Fruit fly (Drosophila melanogaster) whole organism, embryonic: ENCODE data around the gene CG43886.
A peak's percentile ranks its signal among the peaks of the same experiment; 100 is the strongest.

Source experiments
- Abd-B ChIP-seq: fragments of 200-800 bp; sonication (Bioruptor generic); optimal IDR thresholded peaks from 2 replicates; lab custom pipeline; 2018; ENCODE audit warnings: missing biosample characterization, mild to moderate bottlenecking, missing genetic modification characterization, moderate library complexity
- Aef1 ChIP-seq: fragments of 200-800 bp; sonication (Bioruptor generic); IDR thresholded peaks from 3 replicates; pipeline ENCODE4 v1.3.6; 2022; ENCODE audit warnings: missing biosample characterization, missing genetic modification characterization
- CG11560 ChIP-seq: fragments of 200-800 bp; sonication (Bioruptor generic); IDR thresholded peaks from 3 replicates; pipeline ENCODE4 v1.3.6; 2022; ENCODE audit warnings: missing biosample characterization, missing genetic modification characterization
- CG11723 ChIP-seq: fragments of 200-800 bp; sonication (Bioruptor generic); optimal IDR thresholded peaks from 2 replicates; lab custom pipeline; 2017; ENCODE audit warnings: missing biosample characterization, mild to moderate bottlenecking, missing genetic modification characterization
- CG14860 ChIP-seq: fragments of 200-800 bp; sonication (Bioruptor generic); IDR thresholded peaks from 3 replicates; pipeline ENCODE4 v1.3.6; 2022; ENCODE audit warnings: missing biosample characterization, missing genetic modification characterization; ENCODE audit not compliant: partially characterized antibody
- CG15011 ChIP-seq: fragments of 200-800 bp; sonication (Bioruptor generic); optimal IDR thresholded peaks from 3 replicates; lab custom pipeline; 2018; ENCODE audit warnings: missing biosample characterization, mild to moderate bottlenecking, missing genetic modification characterization
- CG15696 ChIP-seq: fragments of 200-800 bp; sonication (Bioruptor generic); optimal IDR thresholded peaks from 2 replicates; lab custom pipeline; 2019; ENCODE audit warnings: missing biosample characterization, mild to moderate bottlenecking, missing genetic modification characterization, moderate library complexity
- CG18764 ChIP-seq: fragments of 200-800 bp; sonication (Bioruptor generic); optimal IDR thresholded peaks from 3 replicates; lab custom pipeline; 2016; ENCODE audit warnings: missing biosample characterization, missing genetic modification characterization
- CG2199 ChIP-seq: fragments of 200-800 bp; sonication (Bioruptor generic); IDR thresholded peaks from 3 replicates; pipeline ENCODE4 v1.3.6; 2022; ENCODE audit warnings: missing biosample characterization, missing genetic modification characterization
- CG2889 ChIP-seq: fragments of 200-800 bp; sonication (Bioruptor generic); IDR thresholded peaks from 3 replicates; pipeline ENCODE4 v1.3.6; 2022; ENCODE audit warnings: missing biosample characterization, missing genetic modification characterization
- CG30020 ChIP-seq: fragments of 200-800 bp; optimal IDR thresholded peaks from 2 replicates; lab custom pipeline; 2019; ENCODE audit warnings: missing biosample characterization, mild to moderate bottlenecking, missing genetic modification characterization, moderate library complexity
- CG3281 ChIP-seq: fragments of 200-800 bp; sonication (Bioruptor generic); optimal IDR thresholded peaks from 3 replicates; lab custom pipeline; 2017; ENCODE audit warnings: missing biosample characterization, mild to moderate bottlenecking, missing genetic modification characterization
- CG4360 ChIP-seq: fragments of 200-800 bp; sonication (Bioruptor generic); IDR thresholded peaks from 2 replicates; pipeline ENCODE4 v1.3.6; 2022; ENCODE audit warnings: missing biosample characterization, missing genetic modification characterization
- CG6175 ChIP-seq: fragments of 200-800 bp; sonication (Bioruptor generic); IDR thresholded peaks from 3 replicates; pipeline ENCODE4 v1.3.6; 2022; ENCODE audit warnings: missing biosample characterization, missing genetic modification characterization
- CG6683 ChIP-seq: fragments of 200-800 bp; sonication (Bioruptor generic); optimal IDR thresholded peaks from 2 replicates; lab custom pipeline; 2017; ENCODE audit warnings: missing biosample characterization, mild to moderate bottlenecking, missing genetic modification characterization, missing genetic modification reagents
- CG7928 ChIP-seq: fragments of 200-800 bp; sonication (Bioruptor generic); optimal IDR thresholded peaks from 2 replicates; lab custom pipeline; 2017; ENCODE audit warnings: missing biosample characterization, mild to moderate bottlenecking, missing genetic modification characterization
- CG7987 ChIP-seq: fragments of 200-800 bp; sonication (Bioruptor generic); optimal IDR thresholded peaks from 2 replicates; lab custom pipeline; 2018; ENCODE audit warnings: missing biosample characterization, mild to moderate bottlenecking, missing genetic modification characterization, moderate library complexity
- CG9609 ChIP-seq: fragments of 200-800 bp; sonication (Bioruptor generic); optimal IDR thresholded peaks from 3 replicates; lab custom pipeline; 2016; ENCODE audit warnings: missing biosample characterization, missing genetic modification characterization
- CG9876 ChIP-seq: fragments of 200-800 bp; sonication (Bioruptor generic); optimal IDR thresholded peaks from 2 replicates; lab custom pipeline; 2016; ENCODE audit warnings: missing biosample characterization, missing genetic modification characterization
- CrebB ChIP-seq: fragments of 200-800 bp; sonication (Bioruptor generic); optimal IDR thresholded peaks from 3 replicates; lab custom pipeline; 2018; ENCODE audit warnings: missing biosample characterization, mild to moderate bottlenecking, missing genetic modification characterization
- Dad ChIP-seq: fragments of 200-800 bp; sonication (Bioruptor generic); optimal IDR thresholded peaks from 3 replicates; lab custom pipeline; 2016; ENCODE audit warnings: missing biosample characterization, missing genetic modification characterization
- Dfd ChIP-seq, 2 experiments: fragments of >200 bp; optimal IDR thresholded peaks; 2 replicates each; lab custom pipeline; 2017; ENCODE audit warnings: missing biosample characterization in 2 of 2, missing genetic modification characterization in 2 of 2
- Dip3 ChIP-seq: fragments of 200-800 bp; sonication (Bioruptor generic); optimal IDR thresholded peaks from 3 replicates; lab custom pipeline; 2016; ENCODE audit warnings: missing biosample characterization, missing genetic modification characterization
- GATAe ChIP-seq: fragments of 200-800 bp; sonication (Bioruptor generic); conservative IDR thresholded peaks from 2 replicates; pipeline ENCODE4 v1.3.6; 2022; ENCODE audit warnings: missing biosample characterization, missing genetic modification characterization
- NfI ChIP-seq: fragments of 200-800 bp; sonication (Bioruptor generic); optimal IDR thresholded peaks from 3 replicates; lab custom pipeline; 2018; ENCODE audit warnings: missing biosample characterization, mild to moderate bottlenecking, missing genetic modification characterization, moderate library complexity
- Ptx1 ChIP-seq: fragments of 200-800 bp; sonication (Bioruptor generic); IDR thresholded peaks from 2 replicates; pipeline ENCODE4 v1.3.6; 2022; ENCODE audit warnings: missing biosample characterization, missing genetic modification characterization
- Rfx ChIP-seq: fragments of 200-800 bp; sonication (Bioruptor generic); IDR thresholded peaks from 2 replicates; pipeline ENCODE4 v1.3.6; 2022; ENCODE audit warnings: missing biosample characterization, missing genetic modification characterization
- Rx ChIP-seq: fragments of 200-800 bp; sonication (Bioruptor generic); IDR thresholded peaks from 2 replicates; pipeline ENCODE4 v1.3.6; 2022; ENCODE audit warnings: missing biosample characterization, missing genetic modification characterization
- Tbp ChIP-seq: fragments of >200 bp; optimal IDR thresholded peaks from 2 replicates; lab custom pipeline; 2018; ENCODE audit warnings: missing biosample characterization, missing genetic modification characterization
- ab ChIP-seq: fragments of 200-800 bp; sonication (Bioruptor generic); optimal IDR thresholded peaks from 2 replicates; lab custom pipeline; 2016; ENCODE audit warnings: missing biosample characterization, missing genetic modification characterization
- al ChIP-seq: fragments of 200-800 bp; sonication (Bioruptor generic); IDR thresholded peaks from 2 replicates; pipeline ENCODE4 v1.3.6; 2022; ENCODE audit warnings: missing biosample characterization, missing genetic modification characterization
- disco-r ChIP-seq: fragments of 200-800 bp; sonication (Bioruptor generic); optimal IDR thresholded peaks from 2 replicates; lab custom pipeline; 2016; ENCODE audit warnings: missing biosample characterization, missing genetic modification characterization
- ems ChIP-seq: fragments of 200-800 bp; sonication (Bioruptor generic); optimal IDR thresholded peaks from 3 replicates; lab custom pipeline; 2016; ENCODE audit warnings: missing biosample characterization, missing genetic modification characterization
- esg ChIP-seq: fragments of 200-800 bp; sonication (Bioruptor generic); conservative IDR thresholded peaks from 2 replicates; pipeline ENCODE4 v1.3.6; 2022; ENCODE audit warnings: missing biosample characterization, missing genetic modification characterization
- ewg ChIP-seq: fragments of 200-800 bp; sonication (Bioruptor generic); optimal IDR thresholded peaks from 3 replicates; lab custom pipeline; 2017; ENCODE audit warnings: mild to moderate bottlenecking, missing biosample characterization, missing genetic modification reagents, missing genetic modification characterization
- kni ChIP-seq: fragments of 200-800 bp; sonication (Bioruptor generic); optimal IDR thresholded peaks from 3 replicates; lab custom pipeline; 2017; ENCODE audit warnings: mild to moderate bottlenecking, missing biosample characterization, missing genetic modification reagents, missing genetic modification characterization
- knrl ChIP-seq: fragments of 200-800 bp; sonication (Bioruptor generic); IDR thresholded peaks from 3 replicates; pipeline ENCODE4 v1.3.6; 2022; ENCODE audit warnings: missing biosample characterization, missing genetic modification characterization; ENCODE audit not compliant: partially characterized antibody
- mld ChIP-seq: fragments of 200-800 bp; sonication (Bioruptor generic); IDR thresholded peaks from 3 replicates; pipeline ENCODE4 v1.3.6; 2022; ENCODE audit warnings: missing biosample characterization, missing genetic modification characterization; ENCODE audit not compliant: partially characterized antibody
- org-1 ChIP-seq: fragments of 200-800 bp; sonication (Bioruptor generic); optimal IDR thresholded peaks from 2 replicates; lab custom pipeline; 2017; ENCODE audit warnings: missing biosample characterization, missing genetic modification characterization
- otp ChIP-seq: fragments of 200-800 bp; sonication (Bioruptor generic); IDR thresholded peaks from 3 replicates; pipeline ENCODE4, ENCODE4 v1.3.6; 2022; ENCODE audit warnings: missing biosample characterization, missing genetic modification characterization
- p53 ChIP-seq: fragments of 200-800 bp; sonication (Bioruptor generic); optimal IDR thresholded peaks from 2 replicates; lab custom pipeline; 2016; ENCODE audit warnings: missing biosample characterization, missing genetic modification characterization
- prd ChIP-seq, 3 experiments: fragments of >200 bp in 2 of 3; fragments of 200-800 bp in 1 of 3; sonication (Bioruptor generic) in 1 of 3; optimal IDR thresholded peaks in 2 of 3; IDR thresholded peaks in 1 of 3; 2 replicates in 2 of 3; 3 replicates in 1 of 3; pipeline versions ENCODE4 v1.3.6 to Lab custom; 2017 to 2022; ENCODE audit warnings: missing biosample characterization in 1 of 3, missing genetic modification characterization in 1 of 3
- pzg ChIP-seq: fragments of 200-800 bp; sonication (Bioruptor generic); optimal IDR thresholded peaks from 3 replicates; lab custom pipeline; 2018; ENCODE audit warnings: missing biosample characterization, mild to moderate bottlenecking, missing genetic modification characterization, moderate library complexity
- ranshi ChIP-seq: fragments of 200-800 bp; sonication (Bioruptor generic); IDR thresholded peaks from 2 replicates; pipeline ENCODE4 v1.3.6; 2022; ENCODE audit warnings: missing biosample characterization, missing genetic modification characterization
- sens-2 ChIP-seq: fragments of 200-800 bp; sonication (Bioruptor generic); IDR thresholded peaks from 2 replicates; pipeline ENCODE4 v1.3.6; 2022; ENCODE audit warnings: missing biosample characterization, missing genetic modification characterization
- sima ChIP-seq: fragments of 200-800 bp; sonication (Bioruptor generic); optimal IDR thresholded peaks from 2 replicates; lab custom pipeline; 2016; ENCODE audit warnings: missing biosample characterization, missing genetic modification characterization
- sr ChIP-seq: fragments of 200-800 bp; sonication (Bioruptor generic); IDR thresholded peaks from 3 replicates; pipeline ENCODE4 v1.3.6; 2022; ENCODE audit warnings: missing biosample characterization, missing genetic modification characterization
- stc ChIP-seq: fragments of 200-800 bp; sonication (Bioruptor generic); IDR thresholded peaks from 2 replicates; pipeline ENCODE4 v1.3.6; 2022; ENCODE audit warnings: missing biosample characterization, missing genetic modification characterization
- ttk ChIP-seq: fragments of 200-800 bp; sonication (Bioruptor generic); IDR thresholded peaks from 2 replicates; pipeline ENCODE4 v2.1.2; 2022; ENCODE audit warnings: missing biosample characterization, missing genetic modification characterization

CG43886 gene

dm6 chr3L:8177795-8178564, 18.4 kb upstream of the CG43886 start, which contains the start of gene Nmt (continued):
- TF ChIP-seq Ptx1 (GFP tag; lab: Robert Waterston, UW) (no peak), ewg (GFP tag; lab: Kevin White, UChicago) (no peak), p53 (no peak), otp (GFP tag; lab: Robert Waterston, UW) (no peak), knrl (peak; percentile 67; the same call in 2 of the 3 replicates), CG4360 (GFP tag; lab: Robert Waterston, UW) (no peak), CG2889 (GFP tag; lab: Robert Waterston, UW) (0 out of 3 replicates have a peak, but pooled peaks have one; percentile 33), mld (peak; percentile 62; the same call in 1 of the 3 replicates), CG9876 (GFP tag; lab: Kevin White, UChicago) (no peak), kni (GFP tag; lab: Kevin White, UChicago) (no peak), Abd-B (GFP tag; lab: Kevin White, UChicago) (no peak), GATAe (GFP tag; lab: Robert Waterston, UW) (no peak), CG7928 (GFP tag; lab: Kevin White, UChicago) (no peak), esg (peak; percentile 42; the same call in 1 of the 2 replicates), Dfd (GFP tag; optimal IDR thresholded peaks at IDR 0.05; lab: Kevin White, UChicago) (no peak), NfI (GFP tag; lab: Kevin White, UChicago) (no peak), Rfx (GFP tag; lab: Robert Waterston, UW) (no peak), prd (optimal IDR thresholded peaks at IDR 0.05; lab: Kevin White, UChicago) (no peak), prd (GFP tag; IDR thresholded peaks at IDR 0.05; lab: Robert Waterston, UW) (peak; percentile 51; the same call in 1 of the 3 replicates), CG6175 (GFP tag; lab: Robert Waterston, UW) (no peak), ttk (GFP tag; lab: Robert Waterston, UW) (no peak), disco-r (GFP tag; lab: Kevin White, UChicago) (no peak), CG6683 (GFP tag; lab: Kevin White, UChicago) (no peak), stc (GFP tag; lab: Robert Waterston, UW) (no peak), Dip3 (GFP tag; lab: Kevin White, UChicago) (peak; percentile 4), CG18764 (GFP tag; lab: Kevin White, UChicago) (no peak), Tbp (GFP tag; lab: Kevin White, UChicago) (no peak), CG11560 (no peak), org-1 (no peak), ranshi (peak; percentile 14; the same call in 1 of the 2 replicates), Dad (GFP tag; lab: Kevin White, UChicago) (no peak), CG15696 (tag; lab: Kevin White, UChicago) (no peak), CG14860 (peak; percentile 53; the same call in 2 of the 3 replicates), CG15011 (GFP tag; lab: Kevin White, UChicago) (no peak), ab (GFP tag; lab: Kevin White, UChicago) (no peak), CG30020 (tag; lab: Kevin White, UChicago) (no peak), CG11723 (GFP tag; lab: Kevin White, UChicago) (no peak), pzg (GFP tag; lab: Kevin White, UChicago) (peak; percentile 77), CG9609 (no peak), sens-2 (GFP tag; lab: Robert Waterston, UW) (0 out of 2 replicates have a peak, but pooled peaks have one; percentile 20), CrebB (no peak), ems (GFP tag; lab: Kevin White, UChicago) (no peak), CG2199 (GFP tag; lab: Robert Waterston, UW) (no peak), sr (no peak), sima (GFP tag; lab: Kevin White, UChicago) (no peak), CG3281 (GFP tag; lab: Kevin White, UChicago) (no peak), al (GFP tag; lab: Robert Waterston, UW) (no peak), Rx (GFP tag; lab: Robert Waterston, UW) (peak; percentile 55; the same call in 1 of the 2 replicates), Aef1 (GFP tag; lab: Robert Waterston, UW) (peak; percentile 55), CG7987 (GFP tag; lab: Kevin White, UChicago) (no peak)
